Worm (Caenorhabditis elegans) whole organism, L4 larva: ENCODE results near the gene F38A1.9.

Experiments used
- Y48G9A.11 ChIP-seq: fragments of 200-800 bp; sonication (Bioruptor generic); IDR thresholded peaks from 2 replicates; pipeline ENCODE4 v1.3.6; 2022; ENCODE audit warnings: missing genetic modification reagents, missing genetic modification characterization, missing compliant biosample characterization
- aha-1 ChIP-seq: fragments of 150-350 bp; peaks from one replicate; lab custom pipeline; 2014; ENCODE audit warnings: missing biosample characterization, missing genetic modification characterization
- ceh-20 ChIP-seq: fragments of 200-800 bp; sonication (Bioruptor generic); IDR thresholded peaks from 2 replicates; pipeline ENCODE4 v1.3.6; 2022; ENCODE audit warnings: missing genetic modification reagents, missing genetic modification characterization, missing compliant biosample characterization
- ceh-28 ChIP-seq: fragments of 150-350 bp; optimal IDR thresholded peaks from 2 replicates; lab custom pipeline; 2014; ENCODE audit warnings: missing biosample characterization, missing genetic modification reagents, missing genetic modification characterization
- daf-16 ChIP-seq, 3 experiments: sonication (generic microtip); optimal IDR thresholded peaks; 2 replicates each; lab custom pipeline; 2016 to 2017; ENCODE audit warnings: missing genetic modification characterization in 3 of 3, missing genetic modification reagents in 3 of 3, mild to moderate bottlenecking in 2 of 3, missing compliant biosample characterization in 2 of 3, missing biosample characterization in 1 of 3, moderate library complexity in 1 of 3
- dmd-6 ChIP-seq: fragments of 200-800 bp; sonication (Bioruptor generic); IDR thresholded peaks from 2 replicates; pipeline ENCODE4 v1.3.6; 2022; ENCODE audit warnings: missing genetic modification reagents, missing genetic modification characterization, missing compliant biosample characterization
- dmd-8 ChIP-seq: fragments of 200-800 bp; sonication (Bioruptor generic); IDR thresholded peaks from 2 replicates; pipeline ENCODE4 v1.3.6; 2022; ENCODE audit warnings: missing genetic modification characterization, missing compliant biosample characterization
- dmd-9 ChIP-seq: fragments of 200-800 bp; sonication (Bioruptor generic); IDR thresholded peaks from 2 replicates; pipeline ENCODE4 v1.3.6; 2022; ENCODE audit warnings: missing genetic modification reagents, missing genetic modification characterization, missing compliant biosample characterization
- duxl-1 ChIP-seq: sonication (generic microtip); optimal IDR thresholded peaks from 2 replicates; lab custom pipeline; 2016; ENCODE audit warnings: mild to moderate bottlenecking, missing genetic modification characterization, moderate library complexity, missing compliant biosample characterization; ENCODE audit not compliant: poor library complexity
- dve-1 ChIP-seq: sonication (generic microtip); optimal IDR thresholded peaks from 2 replicates; lab custom pipeline; 2017; ENCODE audit warnings: antibody characterized with exemption, mild to moderate bottlenecking, missing genetic modification characterization, missing compliant biosample characterization; ENCODE audit not compliant: insufficient read depth
- fos-1 ChIP-seq: fragments of 150-350 bp; optimal IDR thresholded peaks from 2 replicates; lab custom pipeline; 2014; ENCODE audit warnings: missing biosample characterization, missing genetic modification characterization
- hlh-11 ChIP-seq: fragments of 200-800 bp; sonication (Bioruptor generic); optimal IDR thresholded peaks from 2 replicates; lab custom pipeline; 2018; ENCODE audit warnings: mild to moderate bottlenecking, missing genetic modification characterization, missing compliant biosample characterization
- lin-29 ChIP-seq: fragments of 200-800 bp; sonication (Bioruptor generic); IDR thresholded peaks from 2 replicates; pipeline ENCODE4 v1.3.6; 2022; ENCODE audit warnings: missing genetic modification reagents, missing genetic modification characterization, missing compliant biosample characterization
- lir-3 ChIP-seq: sonication (generic microtip); optimal IDR thresholded peaks from 2 replicates; lab custom pipeline; 2016; ENCODE audit warnings: mild to moderate bottlenecking, missing genetic modification characterization, missing compliant biosample characterization
- madf-9 ChIP-seq: fragments of 200-800 bp; sonication (Bioruptor generic); conservative IDR thresholded peaks from 2 replicates; pipeline ENCODE4 v1.3.6; 2022; ENCODE audit warnings: missing genetic modification reagents, missing genetic modification characterization, missing compliant biosample characterization
- mdl-1 ChIP-seq, 2 experiments: fragments of 150-350 bp in 1 of 2; sonication (generic microtip) in 1 of 2; optimal IDR thresholded peaks; 2 replicates each; lab custom pipeline; 2014 to 2017; ENCODE audit warnings: missing biosample characterization in 2 of 2, missing genetic modification characterization in 2 of 2
- mdt-29 ChIP-seq: fragments of 200-800 bp; sonication (Bioruptor generic); IDR thresholded peaks from 2 replicates; pipeline ENCODE4 v1.3.6; 2022; ENCODE audit warnings: missing genetic modification reagents, missing genetic modification characterization, missing compliant biosample characterization
- mes-2 ChIP-seq: sonication (generic microtip); optimal IDR thresholded peaks from 2 replicates; lab custom pipeline; 2016; ENCODE audit warnings: missing genotype, mild to moderate bottlenecking, missing genetic modification characterization, missing compliant biosample characterization; ENCODE audit not compliant: poor library complexity, severe bottlenecking
- mxl-3 ChIP-seq: fragments of 200-800 bp; sonication (Bioruptor generic); optimal IDR thresholded peaks from 2 replicates; lab custom pipeline; 2018; ENCODE audit warnings: mild to moderate bottlenecking, missing genetic modification characterization, missing compliant biosample characterization
- nhr-48 ChIP-seq: sonication (generic microtip); optimal IDR thresholded peaks from 2 replicates; lab custom pipeline; 2016; ENCODE audit warnings: mild to moderate bottlenecking, missing genetic modification characterization, missing compliant biosample characterization
- nhr-76 ChIP-seq: fragments of 150-350 bp; optimal IDR thresholded peaks from 2 replicates; lab custom pipeline; 2014; ENCODE audit warnings: missing biosample characterization, missing genetic modification characterization
- nhr-77 ChIP-seq: fragments of 150-350 bp; optimal IDR thresholded peaks from 2 replicates; lab custom pipeline; 2014; ENCODE audit warnings: missing biosample characterization, missing genetic modification characterization
- saeg-2 ChIP-seq: fragments of 200-800 bp; sonication (Bioruptor generic); IDR thresholded peaks from 2 replicates; pipeline ENCODE4 v1.3.6; 2022; ENCODE audit warnings: missing genetic modification reagents, missing genetic modification characterization, missing compliant biosample characterization
- sdz-12 ChIP-seq: fragments of 200-800 bp; sonication (Bioruptor generic); optimal IDR thresholded peaks from 2 replicates; lab custom pipeline; 2018; ENCODE audit warnings: mild to moderate bottlenecking, missing genetic modification characterization, missing compliant biosample characterization
- snpc-1.2 ChIP-seq: fragments of 200-800 bp; sonication (Bioruptor generic); IDR thresholded peaks from 2 replicates; pipeline ENCODE4 v1.3.6; 2022; ENCODE audit warnings: missing genetic modification reagents, missing genetic modification characterization, missing compliant biosample characterization
- snpc-4 ChIP-seq: fragments of 150-350 bp; optimal IDR thresholded peaks from 2 replicates; lab custom pipeline; 2014; ENCODE audit warnings: missing biosample characterization, missing genetic modification characterization
- spr-1 ChIP-seq: sonication (generic microtip); optimal IDR thresholded peaks from 2 replicates; lab custom pipeline; 2016; ENCODE audit warnings: mild to moderate bottlenecking, missing genetic modification characterization, missing compliant biosample characterization
- spr-3 ChIP-seq: fragments of 200-800 bp; sonication (Bioruptor generic); optimal IDR thresholded peaks from 2 replicates; lab custom pipeline; 2018; ENCODE audit warnings: mild to moderate bottlenecking, missing genetic modification characterization, missing compliant biosample characterization
- tra-1 ChIP-seq: fragments of 200-800 bp; sonication (Bioruptor generic); IDR thresholded peaks from 2 replicates; pipeline ENCODE4 v1.3.6; 2022; ENCODE audit warnings: missing genetic modification reagents, missing genetic modification characterization, missing compliant biosample characterization
- unc-39 ChIP-seq: sonication (generic microtip); optimal IDR thresholded peaks from 2 replicates; lab custom pipeline; 2017; ENCODE audit warnings: missing biosample characterization, missing genetic modification characterization
- unc-62 ChIP-seq, 3 experiments: fragments of 150-350 bp in 1 of 3; sonication (generic microtip); optimal IDR thresholded peaks in 2 of 3; peaks in 1 of 3; 1 replicate in 1 of 3; 2 replicates in 2 of 3; lab custom pipeline; 2014 to 2017; ENCODE audit warnings: missing biosample characterization in 3 of 3, missing genetic modification characterization in 3 of 3, missing genetic modification reagents in 3 of 3, missing genotype in 1 of 3
- zfp-2 ChIP-seq: sonication (generic microtip); optimal IDR thresholded peaks from 2 replicates; lab custom pipeline; 2016; ENCODE audit warnings: mild to moderate bottlenecking, missing genetic modification characterization, missing compliant biosample characterization
- zfp-3 ChIP-seq: fragments of 200-800 bp; sonication (Bioruptor generic); conservative IDR thresholded peaks from 2 replicates; pipeline ENCODE4 v1.3.6; 2022; ENCODE audit warnings: missing genetic modification reagents, missing genetic modification characterization, missing compliant biosample characterization
- zip-2 ChIP-seq: fragments of 150-350 bp; optimal IDR thresholded peaks from 2 replicates; lab custom pipeline; 2014; ENCODE audit warnings: missing biosample characterization, missing genetic modification characterization
- ztf-7 ChIP-seq: fragments of 150-350 bp; optimal IDR thresholded peaks from 2 replicates; lab custom pipeline; 2014; ENCODE audit warnings: missing biosample characterization, missing genetic modification characterization

F38A1.9 gene

DNA sequence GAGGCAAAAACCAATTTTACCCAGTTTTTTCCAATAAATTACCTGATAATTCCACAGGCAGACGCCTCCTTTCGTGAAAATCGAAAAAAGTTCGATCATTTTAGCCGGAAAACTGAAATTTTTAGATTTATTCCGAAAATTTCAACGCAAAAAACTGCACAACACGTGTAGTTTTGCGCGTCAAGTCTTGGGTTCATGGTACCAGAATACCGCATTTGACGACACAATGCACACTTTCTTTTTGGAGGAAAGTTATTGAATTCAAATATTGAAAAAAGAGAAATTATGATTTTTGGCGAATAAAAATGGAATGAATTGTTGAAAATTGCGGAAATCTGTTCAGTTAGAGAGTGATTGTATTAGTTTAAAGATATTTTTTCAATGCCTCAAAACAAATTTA lies 5.5 kb downstream of the F38A1.9 start, which contains the start of gene F38A1.8 (continued):
- TF ChIP-seq mxl-3 (peak; percentile 74), zip-2 (tag; lab: Kevin White, UChicago) (no peak), sdz-12 (GFP tag; lab: Kevin White, UChicago) (no peak), spr-3 (GFP tag; lab: Kevin White, UChicago) (no peak), lir-3 (tag; lab: Kevin White, UChicago) (no peak), spr-1 (tag; lab: Kevin White, UChicago) (no peak), saeg-2 (no peak), tra-1 (no peak), mes-2 (tag; lab: Kevin White, UChicago) (peak; percentile 74), ceh-20 (GFP tag; lab: Robert Waterston, UW) (no peak), Y48G9A.11 (GFP tag; lab: Robert Waterston, UW) (no peak), nhr-77 (tag; lab: Kevin White, UChicago) (no peak), snpc-4 (no peak), fos-1 (tag; lab: Kevin White, UChicago) (no peak), mdt-29 (no peak), unc-39 (no peak), dve-1 (tag; lab: Kevin White, UChicago) (peak; percentile 38), daf-16 (GFP tag; optimal IDR thresholded peaks at IDR 0.05; lab: Kevin White, UChicago) (no peak), daf-16 (tag; optimal IDR thresholded peaks at IDR 0.05; lab: Kevin White, UChicago) (peak; percentile 16), ceh-28 (tag; lab: Kevin White, UChicago) (no peak), ztf-7 (no peak), unc-62 (GFP tag; optimal IDR thresholded peaks at IDR 0.05 in 1 of 2; lab: Kevin White, UChicago) (no peak), unc-62 (tag; optimal IDR thresholded peaks at IDR 0.05; lab: Kevin White, UChicago) (no peak), lin-29 (GFP tag; lab: Robert Waterston, UW) (no peak), dmd-6 (GFP tag; lab: Robert Waterston, UW) (no peak), madf-9 (GFP tag; lab: Robert Waterston, UW) (no peak)

DNA sequence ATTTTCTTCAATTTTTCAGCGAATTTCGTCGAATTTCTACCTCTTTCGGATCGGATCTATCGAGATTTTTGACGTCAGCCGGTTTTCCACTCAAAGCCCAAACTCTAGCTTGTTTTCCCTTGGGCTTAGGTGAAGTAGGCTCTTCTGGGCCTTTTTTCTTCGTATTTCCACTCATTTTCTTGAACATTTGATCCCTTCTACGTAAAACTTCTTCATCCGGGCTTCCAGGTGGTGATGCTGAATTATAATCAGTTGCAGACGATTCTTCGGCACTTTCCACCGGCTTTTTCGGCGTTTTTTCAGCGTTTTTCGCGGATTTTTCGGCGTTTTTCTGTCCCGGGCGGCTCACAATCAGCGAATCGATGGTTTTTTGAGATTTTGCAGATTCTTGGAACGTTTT lies 7.0 kb downstream of the F38A1.9 start:
- TF ChIP-seq zfp-3 (no peak), nhr-76 (tag; lab: Kevin White, UChicago) (no peak), aha-1 (tag; lab: Kevin White, UChicago) (peak; percentile 87), dmd-8 (GFP tag; lab: Robert Waterston, UW) (no peak), unc-62 (GFP tag; optimal IDR thresholded peaks at IDR 0.05 in 1 of 2; lab: Kevin White, UChicago) (peak in 1 of 2 experiments; percentile 87), unc-62 (tag; optimal IDR thresholded peaks at IDR 0.05; lab: Kevin White, UChicago) (no peak), hlh-11 (tag; lab: Kevin White, UChicago) (no peak)

DNA sequence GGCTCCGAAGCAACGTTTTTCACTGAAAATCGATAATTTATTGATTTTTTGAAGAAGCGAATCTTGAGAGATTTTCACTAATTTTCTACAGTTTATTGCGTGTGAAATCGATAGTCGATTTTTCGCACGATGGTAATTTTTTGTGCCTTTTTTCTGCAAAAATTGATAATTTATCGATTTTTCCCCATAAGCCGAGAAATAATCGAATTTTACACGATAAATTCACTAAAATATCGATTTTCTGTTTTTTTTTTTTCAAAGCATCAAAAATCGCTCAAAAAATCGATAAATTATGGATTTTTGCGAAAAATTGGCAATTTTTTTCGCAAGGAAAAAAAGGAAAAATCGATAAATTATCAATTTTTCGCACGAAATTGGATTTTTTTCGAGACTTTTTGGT lies 9.4 kb downstream of the F38A1.9 start:
- TF ChIP-seq ceh-28 (tag; lab: Kevin White, UChicago) (peak; percentile 77), mdl-1 (tag; optimal IDR thresholded peaks at IDR 0.05; lab: Kevin White, UChicago) (no peak)
- TF ChIP-seq, all 104 proteins: peak for 1

DNA sequence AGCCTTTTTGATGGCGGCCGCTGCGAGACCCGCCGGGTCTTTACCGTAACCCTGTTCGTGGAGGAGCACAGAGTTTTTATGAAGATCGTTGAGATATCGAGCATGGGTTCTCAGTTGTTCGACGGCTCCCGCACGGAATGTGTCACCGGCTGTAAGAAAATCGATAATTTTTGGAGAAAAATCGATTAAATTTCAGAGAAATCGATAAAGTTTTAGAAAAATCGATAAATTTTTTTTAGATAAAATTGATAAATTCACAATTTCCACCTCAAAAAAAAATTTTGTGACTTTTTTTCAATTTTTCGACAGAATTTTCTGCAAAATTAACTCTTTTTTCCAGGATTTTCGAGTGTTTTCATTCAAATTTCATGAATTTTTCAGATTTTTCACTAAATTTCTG lies 10.4 kb downstream of the F38A1.9 start:
- TF ChIP-seq ceh-28 (tag; lab: Kevin White, UChicago) (peak; percentile 73), snpc-1.2 (no peak), nhr-77 (tag; lab: Kevin White, UChicago) (no peak), duxl-1 (tag; lab: Kevin White, UChicago) (no peak), nhr-48 (no peak), fos-1 (tag; lab: Kevin White, UChicago) (no peak), zfp-2 (tag; lab: Kevin White, UChicago) (no peak), dmd-9 (GFP tag; lab: Robert Waterston, UW) (no peak)
